Worm (Caenorhabditis elegans): ENCODE results near the gene hsp-43.
A peak's percentile ranks its signal among the peaks of the same experiment; 100 is the strongest.

The hsp-43 gene

ce11 chrX:6219892-6220291, 15.5 kb downstream of the hsp-43 start:
- TF ChIP-seq sma-3 (GFP tag; optimal IDR thresholded peaks at IDR 0.05) = peak; percentile 35
- TF ChIP-seq nhr-21 (tag; optimal IDR thresholded peaks at IDR 0.05) = peak; percentile 27
- peak; percentile 11 for TF ChIP-seq mab-5 (tag; optimal IDR thresholded peaks at IDR 0.05)
- no peak for TF ChIP-seq peb-1 (tag; optimal IDR thresholded peaks at IDR 0.05)
- peak; percentile 34 for TF ChIP-seq Y55F3AM.14 (GFP tag; optimal IDR thresholded peaks at IDR 0.05)
- peak; percentile 20 for TF ChIP-seq sem-4 (tag; optimal IDR thresholded peaks at IDR 0.05)
- no peak for TF ChIP-seq unc-39 (tag; optimal IDR thresholded peaks at IDR 0.05)
- TF ChIP-seq lsy-2 (tag; optimal IDR thresholded peaks at IDR 0.05) = peak in 1 of 2 experiments; percentile 21
- peak; percentile 38 for TF ChIP-seq F13H6.1 (tag; optimal IDR thresholded peaks at IDR 0.05)
- peak; percentile 57 for TF ChIP-seq C34F6.9 (tag; optimal IDR thresholded peaks at IDR 0.05)
- TF ChIP-seq sma-9 (GFP tag; optimal IDR thresholded peaks at IDR 0.05) = peak; percentile 76
- no peak for TF ChIP-seq sma-9 (tag; optimal IDR thresholded peaks at IDR 0.05)
- no peak for TF ChIP-seq lin-11 (tag; optimal IDR thresholded peaks at IDR 0.05)
- TF ChIP-seq egl-27 (tag; optimal IDR thresholded peaks at IDR 0.05) = peak; percentile 53
- TF ChIP-seq lin-39 (tag; optimal IDR thresholded peaks at IDR 0.05) = no peak
- TF ChIP-seq R02D3.7 (tag; optimal IDR thresholded peaks at IDR 0.05) = no peak
- TF ChIP-seq fos-1 (tag; optimal IDR thresholded peaks at IDR 0.05) = peak; percentile 12
- TF ChIP-seq lin-13 (GFP tag; optimal IDR thresholded peaks at IDR 0.05) = peak; percentile 43
- peak; percentile 38 for TF ChIP-seq unc-55 (GFP tag; optimal IDR thresholded peaks at IDR 0.05)
- TF ChIP-seq nhr-11 (tag; optimal IDR thresholded peaks at IDR 0.05) = no peak
- TF ChIP-seq crh-2 (tag; optimal IDR thresholded peaks at IDR 0.05) = peak; percentile 44
- no peak for TF ChIP-seq gmeb-1 (tag; optimal IDR thresholded peaks at IDR 0.05)
- no peak for TF ChIP-seq ztf-11 (tag; optimal IDR thresholded peaks at IDR 0.05)
- TF ChIP-seq nhr-129 (tag; optimal IDR thresholded peaks at IDR 0.05) = peak; percentile 83

- TF ChIP-seq sem-4 (tag; optimal IDR thresholded peaks at IDR 0.05) = no peak
Measured at ce11 chrX:6216551-6216950, 18.8 kb downstream of the hsp-43 start, which contains the start of gene lrch-1. lrch-1 (minus strand) TSS chrX:6216651.

DNA sequence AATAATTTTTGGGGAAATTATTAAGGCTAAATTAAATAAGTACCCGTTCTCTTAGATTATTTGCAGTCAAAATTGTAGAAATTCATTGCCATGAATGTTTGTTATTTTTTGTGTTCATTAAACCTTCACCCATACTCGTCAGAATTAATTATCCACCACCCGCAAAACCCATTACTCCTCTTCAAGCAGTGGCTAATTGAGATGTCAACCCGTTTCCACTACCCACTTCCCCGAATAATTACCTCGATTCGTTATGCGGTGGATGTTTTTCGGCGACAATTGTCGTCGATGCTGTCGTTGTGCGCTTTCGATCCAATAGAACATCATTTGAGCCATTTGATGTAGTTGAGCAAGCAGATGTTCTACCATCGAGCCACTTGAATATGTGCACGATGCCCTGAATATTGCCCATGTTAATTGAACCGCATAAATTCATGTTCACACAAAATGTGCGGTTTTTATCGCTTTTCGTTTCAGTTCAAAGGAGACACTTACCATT, 24.0 kb downstream of the hsp-43 start:
- no peak for TF ChIP-seq nhr-12 (tag; optimal IDR thresholded peaks at IDR 0.05)
- no peak for TF ChIP-seq unc-62 (GFP tag; optimal IDR thresholded peaks at IDR 0.05)
- no peak for TF ChIP-seq R02D3.7 (tag; optimal IDR thresholded peaks at IDR 0.05)
- TF ChIP-seq nhr-77 (tag; optimal IDR thresholded peaks at IDR 0.05) = no peak
- TF ChIP-seq unc-39 (tag; optimal IDR thresholded peaks at IDR 0.05) = no peak
- no peak for TF ChIP-seq ztf-11 (tag; optimal IDR thresholded peaks at IDR 0.05)
- TF ChIP-seq egl-27 (tag; optimal IDR thresholded peaks at IDR 0.05) = no peak
- no peak for TF ChIP-seq mdl-1 (tag; optimal IDR thresholded peaks at IDR 0.05)
- TF ChIP-seq nhr-23 (tag; optimal IDR thresholded peaks at IDR 0.05) = no peak

- TF ChIP-seq nhr-237 (tag; optimal IDR thresholded peaks at IDR 0.05) = no peak
Measured at ce11 chrX:6208463-6208862, 26.9 kb downstream of the hsp-43 start, which contains the start of gene C14F11.7. C14F11.7 (minus strand) TSS chrX:6208563.

DNA sequence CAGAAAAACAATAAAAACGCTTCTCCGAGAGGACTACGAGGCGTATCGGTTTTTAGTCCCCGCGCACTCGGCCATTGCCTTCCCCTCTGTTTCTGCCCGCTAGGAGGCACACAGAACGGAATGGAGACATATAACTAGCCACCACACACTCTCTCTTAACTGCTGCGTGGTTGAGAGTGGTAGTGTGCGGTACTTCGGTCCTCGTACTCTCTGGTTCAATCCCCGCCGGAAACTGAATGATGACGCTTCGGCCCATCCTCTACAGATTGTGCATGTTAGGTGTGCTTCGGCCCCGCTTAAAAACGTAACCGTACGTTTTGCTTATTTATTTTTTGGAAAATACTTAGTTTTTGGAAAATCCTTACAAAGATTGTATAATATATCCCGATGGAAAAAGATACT, 27.7 kb downstream of the hsp-43 start, which contains the start of gene T13C5.6:
TSS of gene T13C5.6 (minus strand) at position 1 of the 402 bp plus-strand sequence.
- TF ChIP-seq lin-13 (GFP tag; optimal IDR thresholded peaks at IDR 0.05) = peak; percentile 89
- TF ChIP-seq lin-11 (tag; optimal IDR thresholded peaks at IDR 0.05) = peak; percentile 95
- TF ChIP-seq mbf-1 (tag; optimal IDR thresholded peaks at IDR 0.05) = no peak
- TF ChIP-seq unc-55 (GFP tag; optimal IDR thresholded peaks at IDR 0.05) = peak; percentile 91
- TF ChIP-seq nhr-21 (tag; optimal IDR thresholded peaks at IDR 0.05) = peak; percentile 91
- peak; percentile 53 for TF ChIP-seq ceh-16 (tag; optimal IDR thresholded peaks at IDR 0.05)
- no peak for TF ChIP-seq R02D3.7 (tag; optimal IDR thresholded peaks at IDR 0.05)
- peak; percentile 93 for TF ChIP-seq sma-3 (GFP tag; optimal IDR thresholded peaks at IDR 0.05)
- TF ChIP-seq fos-1 (tag; optimal IDR thresholded peaks at IDR 0.05) = peak; percentile 90
- peak; percentile 87 for TF ChIP-seq F13H6.1 (tag; optimal IDR thresholded peaks at IDR 0.05)
- peak; percentile 89 for TF ChIP-seq sma-9 (GFP tag; optimal IDR thresholded peaks at IDR 0.05)
- TF ChIP-seq sma-9 (tag; optimal IDR thresholded peaks at IDR 0.05) = no peak
- peak; percentile 63 for TF ChIP-seq mab-5 (tag; optimal IDR thresholded peaks at IDR 0.05)
- TF ChIP-seq crh-2 (tag; optimal IDR thresholded peaks at IDR 0.05) = peak; percentile 91
- TF ChIP-seq nhr-237 (tag; optimal IDR thresholded peaks at IDR 0.05) = no peak
- TF ChIP-seq nhr-129 (tag; optimal IDR thresholded peaks at IDR 0.05) = peak; percentile 95
- peak; percentile 72 for TF ChIP-seq ztf-4 (tag; optimal IDR thresholded peaks at IDR 0.05)
- no peak for TF ChIP-seq ceh-82 (tag; optimal IDR thresholded peaks at IDR 0.05)
- peak; percentile 10 for TF ChIP-seq ztf-11 (tag; optimal IDR thresholded peaks at IDR 0.05)
- peak; percentile 93 for TF ChIP-seq Y55F3AM.14 (GFP tag; optimal IDR thresholded peaks at IDR 0.05)
- peak; percentile 25 for TF ChIP-seq unc-62 (GFP tag; optimal IDR thresholded peaks at IDR 0.05)
- no peak for TF ChIP-seq elt-3 (tag; optimal IDR thresholded peaks at IDR 0.05)
- TF ChIP-seq peb-1 (tag; optimal IDR thresholded peaks at IDR 0.05) = no peak
- TF ChIP-seq zag-1 (tag; optimal IDR thresholded peaks at IDR 0.05) = peak; percentile 75
- peak; percentile 68 to 85 for TF ChIP-seq lsy-2 (tag; optimal IDR thresholded peaks at IDR 0.05)
- peak; percentile 69 for TF ChIP-seq nhr-6 (tag; optimal IDR thresholded peaks at IDR 0.05)
- TF ChIP-seq skn-1 (tag; optimal IDR thresholded peaks at IDR 0.05) = peak; percentile 70
- TF ChIP-seq alr-1 (tag; optimal IDR thresholded peaks at IDR 0.05) = no peak
- peak; percentile 75 for TF ChIP-seq nhr-25 (tag; optimal IDR thresholded peaks at IDR 0.05)
- no peak for TF ChIP-seq nhr-12 (tag; optimal IDR thresholded peaks at IDR 0.05)
- peak; percentile 32 to 60 for TF ChIP-seq mdl-1 (tag; optimal IDR thresholded peaks at IDR 0.05)
- peak; percentile 84 for TF ChIP-seq C34F6.9 (tag; optimal IDR thresholded peaks at IDR 0.05)
- no peak for TF ChIP-seq ama-1 (optimal IDR thresholded peaks at IDR 0.05)
- TF ChIP-seq sem-4 (tag; optimal IDR thresholded peaks at IDR 0.05) = peak; percentile 90
- TF ChIP-seq nhr-11 (tag; optimal IDR thresholded peaks at IDR 0.05) = peak; percentile 30
- peak; percentile 59 for TF ChIP-seq nhr-10 (tag; optimal IDR thresholded peaks at IDR 0.05)

Measured in whole organism, L2 larva.